Fruit fly (Drosophila melanogaster): ENCODE data around the gene Slc25A46b.

The Slc25A46b gene

dm6 chr2L:18141471-18142345, 45.3 kb downstream of the Slc25A46b start (continued):
- TF ChIP-seq CG3995 (GFP tag; optimal IDR thresholded peaks at IDR 0.05) (peak; percentile 20), H2.0 (GFP tag; IDR thresholded peaks at IDR 0.05) (peak; percentile 33; the same call in 1 of the 2 replicates), gro (GFP tag; optimal IDR thresholded peaks at IDR 0.05) (peak; percentile 63), sc (optimal IDR thresholded peaks at IDR 0.05) (no peak), sc (GFP tag; optimal IDR thresholded peaks at IDR 0.05) (peak; percentile 38), Sry-β (GFP tag; optimal IDR thresholded peaks at IDR 0.05) (no peak), shn (GFP tag; optimal IDR thresholded peaks at IDR 0.05) (no peak), CG34224 (GFP tag; IDR thresholded peaks at IDR 0.05; ENCODE audit: partially characterized antibody) (no peak), HLH54F (GFP tag; optimal IDR thresholded peaks at IDR 0.05) (peak; percentile 46), eyg (GFP tag; optimal IDR thresholded peaks at IDR 0.05) (no peak), CG6272 (GFP tag; IDR thresholded peaks at IDR 0.05) (0 out of 2 replicates have a peak, but pooled peaks have one; percentile 12), CG31365 (tag; optimal IDR thresholded peaks at IDR 0.05) (no peak), Tbp (GFP tag; optimal IDR thresholded peaks at IDR 0.05) (no peak), CG6854 (GFP tag; optimal IDR thresholded peaks at IDR 0.05) (no peak), hbn (GFP tag; IDR thresholded peaks at IDR 0.05; ENCODE audit: partially characterized antibody) (no peak), sima (GFP tag; optimal IDR thresholded peaks at IDR 0.05) (no peak), CG10267 (tag; optimal IDR thresholded peaks at IDR 0.05) (peak; percentile 65), pb (GFP tag; optimal IDR thresholded peaks at IDR 0.05) (no peak), br (optimal IDR thresholded peaks at IDR 0.05) (no peak), disco-r (GFP tag; optimal IDR thresholded peaks at IDR 0.05) (no peak), CG1832 (GFP tag; optimal IDR thresholded peaks at IDR 0.05) (no peak), pho (GFP tag; optimal IDR thresholded peaks at IDR 0.05) (peak; percentile 52), D (optimal IDR thresholded peaks at IDR 0.05) (no peak), D (GFP tag; optimal IDR thresholded peaks at IDR 0.05) (peak; percentile 72), CG1647 (GFP tag; optimal IDR thresholded peaks at IDR 0.05) (peak; percentile 22), CG7928 (GFP tag; optimal IDR thresholded peaks at IDR 0.05) (no peak), Stat92E (GFP tag; optimal IDR thresholded peaks at IDR 0.05) (no peak), CG1529 (GFP tag; optimal IDR thresholded peaks at IDR 0.05) (peak; percentile 57), CG14050 (GFP tag; IDR thresholded peaks at IDR 0.05) (peak; percentile 32; the same call in 2 of the 3 replicates), Ptx1 (GFP tag; IDR thresholded peaks at IDR 0.05) (peak; percentile 38; the same call in 1 of the 2 replicates), hb (GFP tag; IDR thresholded peaks at IDR 0.05; ENCODE audit: partially characterized antibody) (no peak), CG12744 (GFP tag; optimal IDR thresholded peaks at IDR 0.05) (no peak), CG34422 (GFP tag; IDR thresholded peaks at IDR 0.05) (peak; percentile 38; the same call in 2 of the 3 replicates), insv (GFP tag; optimal IDR thresholded peaks at IDR 0.05) (no peak), Xrp1 (GFP tag; IDR thresholded peaks at IDR 0.05) (peak; percentile 57; the same call in 1 of the 2 replicates), nerfin-1 (tag; optimal IDR thresholded peaks at IDR 0.05) (peak; percentile 47), CG16863 (GFP tag; optimal IDR thresholded peaks at IDR 0.05) (peak; percentile 56), jumu (GFP tag; optimal IDR thresholded peaks at IDR 0.05) (no peak), tin (GFP tag; optimal IDR thresholded peaks at IDR 0.05) (peak; percentile 65), fd64A (GFP tag; optimal IDR thresholded peaks at IDR 0.05) (no peak), CG12942 (GFP tag; optimal IDR thresholded peaks at IDR 0.05) (peak; percentile 44), CG1602 (GFP tag; optimal IDR thresholded peaks at IDR 0.05) (peak; percentile 39), cg (GFP tag; optimal IDR thresholded peaks at IDR 0.05) (peak; percentile 32), fd102C (GFP tag; optimal IDR thresholded peaks at IDR 0.05) (no peak), CG32767 (GFP tag; IDR thresholded peaks at IDR 0.05) (peak; percentile 60; the same call in 1 of the 2 replicates), CG6175 (GFP tag; IDR thresholded peaks at IDR 0.05) (peak; percentile 70; the same call in 2 of the 3 replicates), CrebB (tag; optimal IDR thresholded peaks at IDR 0.05) (no peak), Fer3 (tag; optimal IDR thresholded peaks at IDR 0.05) (peak; percentile 42), CG8944 (GFP tag; optimal IDR thresholded peaks at IDR 0.05) (no peak), ara (GFP tag; IDR thresholded peaks at IDR 0.05) (0 out of 2 replicates have a peak, but pooled peaks have one; percentile 10)

All from whole organism, embryonic.